Fruit fly (Drosophila melanogaster) whole organism, embryonic: ENCODE data around the gene CG17028.

ENCODE experiments used
- CG12219 ChIP-seq: fragments of 200-800 bp; sonication (Bioruptor generic); optimal IDR thresholded peaks from 3 replicates; lab custom pipeline; 2018; ENCODE audit warnings: missing biosample characterization, mild to moderate bottlenecking, missing genetic modification characterization
- CG12391 ChIP-seq: fragments of 200-800 bp; sonication (Bioruptor generic); optimal IDR thresholded peaks from 3 replicates; lab custom pipeline; 2018; ENCODE audit warnings: missing biosample characterization, mild to moderate bottlenecking, missing genetic modification characterization, moderate library complexity
- CG13287 ChIP-seq: fragments of 200-800 bp; sonication (Bioruptor generic); IDR thresholded peaks from 2 replicates; pipeline ENCODE4 v1.3.6; 2022; ENCODE audit warnings: missing biosample characterization, missing genetic modification characterization; ENCODE audit not compliant: partially characterized antibody
- CG15479 ChIP-seq: fragments of 200-800 bp; sonication (Bioruptor generic); optimal IDR thresholded peaks from 3 replicates; lab custom pipeline; 2019; ENCODE audit warnings: missing biosample characterization, mild to moderate bottlenecking, missing genetic modification characterization, moderate library complexity
- CG1603 ChIP-seq: fragments of 200-800 bp; sonication (Bioruptor generic); optimal IDR thresholded peaks from 2 replicates; lab custom pipeline; 2019; ENCODE audit warnings: missing biosample characterization, mild to moderate bottlenecking, missing genetic modification characterization, moderate library complexity
- CG16863 ChIP-seq: fragments of 200-800 bp; sonication (Bioruptor generic); optimal IDR thresholded peaks from 3 replicates; lab custom pipeline; 2016; ENCODE audit warnings: missing biosample characterization, missing genetic modification characterization
- CG17186 ChIP-seq: fragments of 200-800 bp; sonication (Bioruptor generic); optimal IDR thresholded peaks from 3 replicates; lab custom pipeline; 2017; ENCODE audit warnings: missing biosample characterization, missing genetic modification reagents, missing genetic modification characterization
- CG1792 ChIP-seq: fragments of 200-800 bp; sonication (Bioruptor generic); optimal IDR thresholded peaks from 2 replicates; lab custom pipeline; 2016; ENCODE audit warnings: missing biosample characterization, missing genetic modification characterization
- CG1832 ChIP-seq: fragments of 200-800 bp; sonication (Bioruptor generic); optimal IDR thresholded peaks from 2 replicates; lab custom pipeline; 2017; ENCODE audit warnings: missing biosample characterization, mild to moderate bottlenecking, missing genetic modification characterization, inconsistent platforms
- CG3065 ChIP-seq: fragments of 200-800 bp; sonication (Bioruptor generic); optimal IDR thresholded peaks from 2 replicates; lab custom pipeline; 2016; ENCODE audit warnings: missing biosample characterization, missing genetic modification characterization
- CG31441 ChIP-seq: fragments of 200-800 bp; sonication (Bioruptor generic); IDR thresholded peaks from 2 replicates; pipeline ENCODE4 v1.3.6; 2022; ENCODE audit warnings: missing biosample characterization, missing genetic modification characterization
- CG32532 ChIP-seq: fragments of 200-800 bp; sonication (Bioruptor generic); IDR thresholded peaks from 2 replicates; pipeline ENCODE4 v1.3.6; 2022; ENCODE audit warnings: missing biosample characterization, missing genetic modification characterization
- CG7271 ChIP-seq: fragments of 200-800 bp; sonication (Bioruptor generic); optimal IDR thresholded peaks from 2 replicates; lab custom pipeline; 2018; ENCODE audit warnings: missing biosample characterization, mild to moderate bottlenecking, missing genetic modification characterization, moderate library complexity
- CG9727 ChIP-seq: fragments of 200-800 bp; sonication (Bioruptor generic); optimal IDR thresholded peaks from 3 replicates; lab custom pipeline; 2017; ENCODE audit warnings: missing biosample characterization, mild to moderate bottlenecking, missing genetic modification characterization
- Camta ChIP-seq: fragments of 200-800 bp; sonication (Bioruptor generic); optimal IDR thresholded peaks from 2 replicates; lab custom pipeline; 2016; ENCODE audit warnings: missing biosample characterization, missing genetic modification characterization
- Dll ChIP-seq: fragments of 200-800 bp; sonication (Bioruptor generic); IDR thresholded peaks from 4 replicates; pipeline ENCODE4 v1.3.6; 2022; ENCODE audit warnings: missing biosample characterization, missing genetic modification characterization; ENCODE audit not compliant: partially characterized antibody
- HLHmδ ChIP-seq: fragments of 200-800 bp; sonication (Bioruptor generic); optimal IDR thresholded peaks from 2 replicates; lab custom pipeline; 2018; ENCODE audit warnings: missing biosample characterization, mild to moderate bottlenecking, missing genetic modification characterization, moderate library complexity
- Kr ChIP-seq: fragments of 200-800 bp; sonication (Bioruptor generic); optimal IDR thresholded peaks from 2 replicates; lab custom pipeline; 2017; ENCODE audit warnings: missing biosample characterization, mild to moderate bottlenecking, missing genetic modification characterization
- Nf-YA ChIP-seq: fragments of 200-800 bp; sonication (Bioruptor generic); IDR thresholded peaks from 2 replicates; pipeline ENCODE4 v1.3.6; 2022; ENCODE audit warnings: missing biosample characterization, missing genetic modification characterization
- Opbp ChIP-seq: fragments of 200-800 bp; sonication (Bioruptor generic); IDR thresholded peaks from 3 replicates; pipeline ENCODE4 v1.3.6; 2022; ENCODE audit warnings: missing biosample characterization, missing genetic modification characterization; ENCODE audit not compliant: partially characterized antibody
- Poxn ChIP-seq: fragments of 200-800 bp; sonication (Bioruptor generic); IDR thresholded peaks from 2 replicates; pipeline ENCODE4 v1.3.6; 2022; ENCODE audit warnings: missing biosample characterization, missing genetic modification characterization
- Xbp1 ChIP-seq: fragments of 200-800 bp; sonication (Bioruptor generic); optimal IDR thresholded peaks from 3 replicates; lab custom pipeline; 2016; ENCODE audit warnings: missing biosample characterization, mild to moderate bottlenecking, missing genetic modification characterization
- aop ChIP-seq: fragments of 200-800 bp; sonication (Bioruptor generic); IDR thresholded peaks from 2 replicates; pipeline ENCODE4 v1.3.6; 2022; ENCODE audit warnings: missing biosample characterization, missing genetic modification characterization
- bbx ChIP-seq: fragments of 200-800 bp; sonication (Bioruptor generic); IDR thresholded peaks from 2 replicates; pipeline ENCODE4 v1.3.6; 2022; ENCODE audit warnings: missing biosample characterization, missing genetic modification characterization; ENCODE audit not compliant: partially characterized antibody
- cad ChIP-seq: fragments of >200 bp; optimal IDR thresholded peaks from 2 replicates; lab custom pipeline; 2017; ENCODE audit warnings: missing biosample characterization, missing genetic modification characterization
- caup ChIP-seq: fragments of 200-800 bp; sonication (Bioruptor generic); optimal IDR thresholded peaks from 3 replicates; lab custom pipeline; 2017; ENCODE audit warnings: missing biosample characterization, mild to moderate bottlenecking, missing genetic modification characterization, moderate library complexity; ENCODE audit not compliant: severe bottlenecking
- chif ChIP-seq, 2 experiments: fragments of 200-800 bp; sonication (Bioruptor generic); optimal IDR thresholded peaks; 3 replicates each; lab custom pipeline; 2016; ENCODE audit warnings: missing biosample characterization in 2 of 2, missing genetic modification characterization in 2 of 2
- gsb-n ChIP-seq: fragments of 200-800 bp; sonication (Bioruptor generic); optimal IDR thresholded peaks from 3 replicates; lab custom pipeline; 2018; ENCODE audit warnings: missing biosample characterization, mild to moderate bottlenecking, missing genetic modification characterization
- kah ChIP-seq: fragments of 200-800 bp; sonication (Bioruptor generic); optimal IDR thresholded peaks from 2 replicates; lab custom pipeline; 2018; ENCODE audit warnings: missing biosample characterization, mild to moderate bottlenecking, missing genetic modification characterization
- p53 ChIP-seq: fragments of 200-800 bp; sonication (Bioruptor generic); optimal IDR thresholded peaks from 2 replicates; lab custom pipeline; 2016; ENCODE audit warnings: missing biosample characterization, missing genetic modification characterization
- phol ChIP-seq: fragments of 200-800 bp; sonication (Bioruptor generic); optimal IDR thresholded peaks from 3 replicates; lab custom pipeline; 2018; ENCODE audit warnings: missing biosample characterization, mild to moderate bottlenecking, missing genetic modification characterization, moderate library complexity
- prd ChIP-seq, 3 experiments: fragments of >200 bp in 2 of 3; fragments of 200-800 bp in 1 of 3; sonication (Bioruptor generic) in 1 of 3; optimal IDR thresholded peaks in 2 of 3; IDR thresholded peaks in 1 of 3; 2 replicates in 2 of 3; 3 replicates in 1 of 3; pipeline versions ENCODE4 v1.3.6 to Lab custom; 2017 to 2022; ENCODE audit warnings: missing biosample characterization in 1 of 3, missing genetic modification characterization in 1 of 3
- pzg ChIP-seq: fragments of 200-800 bp; sonication (Bioruptor generic); optimal IDR thresholded peaks from 3 replicates; lab custom pipeline; 2018; ENCODE audit warnings: missing biosample characterization, mild to moderate bottlenecking, missing genetic modification characterization, moderate library complexity
- rib ChIP-seq: fragments of 200-800 bp; sonication (Bioruptor generic); IDR thresholded peaks from 2 replicates; pipeline ENCODE4 v1.3.6; 2022; ENCODE audit warnings: missing biosample characterization, missing genetic modification characterization
- sob ChIP-seq: fragments of 200-800 bp; sonication (Bioruptor generic); IDR thresholded peaks from 2 replicates; pipeline ENCODE4 v1.3.6; 2022; ENCODE audit warnings: missing biosample characterization, missing genetic modification characterization
- z ChIP-seq: fragments of 200-800 bp; sonication (Bioruptor generic); IDR thresholded peaks from 3 replicates; pipeline ENCODE4 v1.3.6; 2022; ENCODE audit warnings: missing biosample characterization, missing genetic modification characterization
- zf30C ChIP-seq: fragments of 200-800 bp; sonication (Bioruptor generic); optimal IDR thresholded peaks from 3 replicates; lab custom pipeline; 2018; ENCODE audit warnings: missing biosample characterization, mild to moderate bottlenecking, missing genetic modification characterization

The CG17028 gene

DNA sequence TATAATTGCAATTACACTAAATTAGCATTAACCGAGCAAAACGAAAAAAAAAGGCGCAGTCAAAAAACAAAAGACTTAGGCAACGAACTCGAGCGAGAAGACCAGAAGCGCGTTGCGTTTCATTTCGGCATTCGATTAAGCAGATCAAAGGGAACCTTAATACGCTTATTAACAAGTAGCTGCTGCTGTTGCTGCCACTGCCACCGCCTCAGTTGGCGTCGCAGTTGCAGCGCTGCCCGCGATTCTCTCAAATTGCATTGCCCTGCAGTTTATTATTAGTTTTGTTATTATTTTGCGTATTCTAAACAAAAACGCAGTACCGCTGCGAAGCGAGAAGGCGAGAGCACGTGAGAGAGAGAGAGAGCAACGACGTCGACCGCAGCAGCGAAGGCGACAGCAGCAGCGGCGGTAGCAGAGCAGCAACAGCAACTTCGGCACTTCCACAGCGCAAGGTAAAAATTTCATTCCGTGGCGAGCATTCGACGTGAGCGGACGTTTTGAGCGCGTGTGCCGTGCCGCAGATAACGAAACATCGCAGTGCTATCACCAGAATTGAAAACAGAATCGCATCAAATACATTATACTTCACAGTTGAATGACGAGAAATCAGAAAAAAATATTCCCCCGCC lies 44.8 kb downstream of the CG17028 start, which contains the start of gene Notum (continued):
- TF ChIP-seq HLHmδ = peak; percentile 47
- TF ChIP-seq CG13287 (GFP tag; lab: Robert Waterston, UW) = peak; percentile 15; the same call in 1 of the 2 replicates
- peak; percentile 45 for TF ChIP-seq cad (GFP tag; lab: Kevin White, UChicago)
- TF ChIP-seq Xbp1 (GFP tag; lab: Kevin White, UChicago) = no peak
- TF ChIP-seq kah (GFP tag; lab: Kevin White, UChicago) = peak; percentile 40
- TF ChIP-seq pzg (GFP tag; lab: Kevin White, UChicago) = no peak
- TF ChIP-seq rib = peak; percentile 41; the same call in 1 of the 2 replicates
- no peak for TF ChIP-seq Nf-YA (GFP tag; lab: Robert Waterston, UW)
- no peak for TF ChIP-seq CG12391 (tag; lab: Kevin White, UChicago)
- peak; percentile 0 for TF ChIP-seq caup (GFP tag; lab: Kevin White, UChicago)
- TF ChIP-seq Opbp (GFP tag; lab: Robert Waterston, UW) = peak; percentile 33; the same call in 1 of the 3 replicates
- peak; percentile 17 for TF ChIP-seq CG7271 (tag; lab: Kevin White, UChicago)
- TF ChIP-seq bbx = peak; percentile 28; the same call in 1 of the 2 replicates
- no peak for TF ChIP-seq z (GFP tag; lab: Robert Waterston, UW)
- no peak for TF ChIP-seq p53
- no peak for TF ChIP-seq CG12219 (GFP tag; lab: Kevin White, UChicago)
- peak; percentile 69 for TF ChIP-seq CG1832 (GFP tag; lab: Kevin White, UChicago)
- TF ChIP-seq phol = no peak
- no peak for TF ChIP-seq CG31441
- peak; percentile 11 for TF ChIP-seq CG16863 (GFP tag; lab: Kevin White, UChicago)
- no peak for TF ChIP-seq zf30C
- TF ChIP-seq aop (GFP tag; lab: Robert Waterston, UW) = no peak
- peak; percentile 2 for TF ChIP-seq CG9727 (GFP tag; lab: Kevin White, UChicago)
- TF ChIP-seq CG15479 (GFP tag; lab: Kevin White, UChicago) = peak; percentile 91
- no peak for TF ChIP-seq CG17186 (GFP tag; lab: Kevin White, UChicago)
- no peak for TF ChIP-seq Camta (GFP tag; lab: Kevin White, UChicago)
- TF ChIP-seq Dll (GFP tag; lab: Robert Waterston, UW) = peak; percentile 51; the same call in 3 of the 4 replicates
- no peak for TF ChIP-seq prd (optimal IDR thresholded peaks at IDR 0.05; lab: Kevin White, UChicago)
- peak; percentile 9; the same call in 1 of the 3 replicates for TF ChIP-seq prd (GFP tag; IDR thresholded peaks at IDR 0.05; lab: Robert Waterston, UW)
- no peak for TF ChIP-seq chif (GFP tag; optimal IDR thresholded peaks at IDR 0.05; lab: Kevin White, UChicago)
- TF ChIP-seq gsb-n (tag; lab: Kevin White, UChicago) = peak; percentile 18
- no peak for TF ChIP-seq Poxn (GFP tag; lab: Robert Waterston, UW)
- peak; percentile 34; the same call in 1 of the 2 replicates for TF ChIP-seq CG32532 (GFP tag; lab: Robert Waterston, UW)
- no peak for TF ChIP-seq CG1792 (GFP tag; lab: Kevin White, UChicago)
- TF ChIP-seq Kr (GFP tag; lab: Kevin White, UChicago) = no peak
- TF ChIP-seq sob = 0 out of 2 replicates have a peak, but pooled peaks have one; percentile 11
- TF ChIP-seq CG1603 (tag; lab: Kevin White, UChicago) = no peak
- TF ChIP-seq CG3065 (GFP tag; lab: Kevin White, UChicago) = no peak
